Worm (Caenorhabditis elegans): ENCODE data around the gene F14D7.8.

DNA sequence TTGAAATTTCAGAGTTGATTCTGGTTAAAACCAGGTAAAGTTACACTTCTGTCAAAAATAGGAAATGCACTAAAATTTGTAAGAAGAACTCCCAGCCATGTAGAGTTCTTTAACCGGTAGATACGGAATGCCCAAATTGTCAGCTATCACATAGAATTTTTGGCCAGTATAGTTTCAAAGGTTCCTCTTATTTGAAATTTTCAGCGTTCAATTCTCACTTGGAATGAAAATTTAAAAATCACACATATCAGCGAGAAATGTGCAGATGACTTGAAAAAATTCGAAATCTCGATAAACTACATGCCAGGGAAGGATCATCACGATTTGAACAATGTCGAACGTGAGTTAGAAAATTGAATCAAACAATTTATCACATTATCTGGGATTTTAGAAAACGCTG lies 16.1 kb downstream of the F14D7.8 start, which contains the start of gene F14D7.3:
- TF ChIP-seq unc-62 (GFP tag; optimal IDR thresholded peaks at IDR 0.05) (no peak), pha-4 (tag; optimal IDR thresholded peaks at IDR 0.05) (no peak), bed-1 (GFP tag; IDR thresholded peaks at IDR 0.05) (no peak), ama-1 (optimal IDR thresholded peaks at IDR 0.05) (no peak), ama-1 (GFP tag; optimal IDR thresholded peaks at IDR 0.05) (no peak), ets-4 (GFP tag; optimal IDR thresholded peaks at IDR 0.05) (no peak), ceh-40 (GFP tag; IDR thresholded peaks at IDR 0.05) (no peak), nhr-90 (tag; optimal IDR thresholded peaks at IDR 0.05) (no peak), egrh-3 (GFP tag; IDR thresholded peaks at IDR 0.05) (no peak), tbp1 (GFP tag; optimal IDR thresholded peaks at IDR 0.05) (no peak), aptf-3 (GFP tag; IDR thresholded peaks at IDR 0.05) (no peak), lin-54 (GFP tag; optimal IDR thresholded peaks at IDR 0.05) (no peak), lsl-1 (GFP tag; optimal IDR thresholded peaks at IDR 0.05) (no peak), repo-1 (tag; optimal IDR thresholded peaks at IDR 0.05) (no peak), him-1 (tag; optimal IDR thresholded peaks at IDR 0.05) (no peak)

Measured in whole organism, young adult.